Fruit fly (Drosophila melanogaster) whole organism, embryonic: Measurements from ENCODE around the gene alpha-Est9.

ENCODE experiments used
- Atf-2 ChIP-seq: fragments of 200-800 bp; sonication (Bioruptor generic); optimal IDR thresholded peaks from 2 replicates; lab custom pipeline; 2016; ENCODE audit warnings: missing biosample characterization, missing genetic modification characterization
- CG13123 ChIP-seq: fragments of 200-800 bp; sonication (Bioruptor generic); optimal IDR thresholded peaks from 2 replicates; lab custom pipeline; 2016; ENCODE audit warnings: missing biosample characterization, missing genetic modification characterization
- CG14014 ChIP-seq: fragments of 200-800 bp; sonication (Bioruptor generic); IDR thresholded peaks from 2 replicates; pipeline ENCODE4 v1.3.6; 2022; ENCODE audit warnings: missing biosample characterization, missing genetic modification characterization
- CG17802 ChIP-seq: fragments of 200-800 bp; sonication (Bioruptor generic); optimal IDR thresholded peaks from 2 replicates; lab custom pipeline; 2018; ENCODE audit warnings: missing biosample characterization, mild to moderate bottlenecking, missing genetic modification characterization, moderate library complexity
- CG2199 ChIP-seq: fragments of 200-800 bp; sonication (Bioruptor generic); IDR thresholded peaks from 3 replicates; pipeline ENCODE4 v1.3.6; 2022; ENCODE audit warnings: missing biosample characterization, missing genetic modification characterization
- CG30020 ChIP-seq: fragments of 200-800 bp; optimal IDR thresholded peaks from 2 replicates; lab custom pipeline; 2019; ENCODE audit warnings: missing biosample characterization, mild to moderate bottlenecking, missing genetic modification characterization, moderate library complexity
- CG30431 ChIP-seq: fragments of 200-800 bp; sonication (Bioruptor generic); optimal IDR thresholded peaks from 2 replicates; lab custom pipeline; 2017; ENCODE audit warnings: missing biosample characterization, missing genetic modification characterization
- CG34376 ChIP-seq: fragments of 200-800 bp; sonication (Bioruptor generic); optimal IDR thresholded peaks from 2 replicates; lab custom pipeline; 2018; ENCODE audit warnings: missing biosample characterization, mild to moderate bottlenecking, missing genetic modification characterization
- CG5180 ChIP-seq: fragments of 200-800 bp; sonication (Bioruptor generic); optimal IDR thresholded peaks from 3 replicates; lab custom pipeline; 2017; ENCODE audit warnings: missing biosample characterization, missing genetic modification characterization, mild to moderate bottlenecking, moderate library complexity, missing genetic modification reagents
- CG7928 ChIP-seq: fragments of 200-800 bp; sonication (Bioruptor generic); optimal IDR thresholded peaks from 2 replicates; lab custom pipeline; 2017; ENCODE audit warnings: missing biosample characterization, mild to moderate bottlenecking, missing genetic modification characterization
- CG8290 ChIP-seq, 3 experiments: fragments of 200-800 bp; sonication (Bioruptor generic); optimal IDR thresholded peaks; 2 replicates each; lab custom pipeline; 2016 to 2019; ENCODE audit warnings: missing biosample characterization in 3 of 3, missing genetic modification characterization in 3 of 3, mild to moderate bottlenecking in 2 of 3, moderate library complexity in 1 of 3
- CG9932 ChIP-seq: fragments of 200-800 bp; sonication (Bioruptor generic); IDR thresholded peaks from 2 replicates; pipeline ENCODE4 v1.3.6; 2022; ENCODE audit warnings: missing biosample characterization, missing genetic modification characterization
- D ChIP-seq, 2 experiments: fragments of 200-800 bp in 1 of 2; fragments of >200 bp in 1 of 2; sonication (Bioruptor generic) in 1 of 2; optimal IDR thresholded peaks; 2 replicates in 1 of 2; 3 replicates in 1 of 2; lab custom pipeline; 2017; ENCODE audit warnings: mild to moderate bottlenecking in 1 of 2, missing biosample characterization in 1 of 2, missing genetic modification characterization in 1 of 2, missing genetic modification reagents in 1 of 2
- Dp ChIP-seq: fragments of 200-800 bp; sonication (Bioruptor generic); optimal IDR thresholded peaks from 2 replicates; lab custom pipeline; 2018; ENCODE audit warnings: missing biosample characterization, mild to moderate bottlenecking, missing genetic modification characterization, moderate library complexity
- Fer1 ChIP-seq: fragments of 200-800 bp; sonication (Bioruptor generic); optimal IDR thresholded peaks from 2 replicates; lab custom pipeline; 2017; ENCODE audit warnings: missing biosample characterization, mild to moderate bottlenecking, missing genetic modification characterization
- HLHmδ ChIP-seq: fragments of 200-800 bp; sonication (Bioruptor generic); optimal IDR thresholded peaks from 2 replicates; lab custom pipeline; 2018; ENCODE audit warnings: missing biosample characterization, mild to moderate bottlenecking, missing genetic modification characterization, moderate library complexity
- Mad ChIP-seq: fragments of 200-800 bp; sonication (Bioruptor generic); optimal IDR thresholded peaks from 2 replicates; lab custom pipeline; 2016; ENCODE audit warnings: missing biosample characterization, missing genetic modification characterization
- Med ChIP-seq: fragments of 200-800 bp; sonication (Bioruptor generic); peaks from one replicate; lab custom pipeline; 2016; ENCODE audit warnings: missing biosample characterization, missing genetic modification characterization, mild to moderate bottlenecking, inconsistent platforms, moderate library complexity
- Pdp1 ChIP-seq, 2 experiments: fragments of 200-800 bp; sonication (Bioruptor generic); optimal IDR thresholded peaks; 3 replicates each; lab custom pipeline; 2016; ENCODE audit warnings: missing biosample characterization in 2 of 2, missing genetic modification characterization in 2 of 2, mild to moderate bottlenecking in 1 of 2, moderate library complexity in 1 of 2
- Sry-δ ChIP-seq: fragments of 200-800 bp; sonication (Bioruptor generic); optimal IDR thresholded peaks from 2 replicates; lab custom pipeline; 2016; ENCODE audit warnings: missing biosample characterization, missing genetic modification characterization
- ase ChIP-seq: fragments of 200-800 bp; sonication (Bioruptor generic); IDR thresholded peaks from 3 replicates; pipeline ENCODE4 v1.3.6; 2022; ENCODE audit warnings: missing biosample characterization, missing genetic modification characterization
- az2 ChIP-seq: fragments of 200-800 bp; sonication (Bioruptor generic); optimal IDR thresholded peaks from 3 replicates; lab custom pipeline; 2016; ENCODE audit warnings: missing biosample characterization, missing genetic modification characterization
- chinmo ChIP-seq: fragments of 200-800 bp; sonication (Bioruptor generic); IDR thresholded peaks from 4 replicates; pipeline ENCODE4 v1.3.6; 2022; ENCODE audit warnings: missing biosample characterization, missing genetic modification characterization; ENCODE audit not compliant: partially characterized antibody
- ci ChIP-seq: fragments of 200-800 bp; sonication (Bioruptor generic); IDR thresholded peaks from 3 replicates; pipeline ENCODE4 v1.3.6; 2022; ENCODE audit warnings: missing biosample characterization, missing genetic modification characterization
- corto ChIP-seq: fragments of 200-800 bp; sonication (Bioruptor generic); optimal IDR thresholded peaks from 2 replicates; lab custom pipeline; 2016; ENCODE audit warnings: missing biosample characterization, mild to moderate bottlenecking, missing genetic modification characterization, moderate library complexity
- cwo ChIP-seq: fragments of 200-800 bp; sonication (Bioruptor generic); optimal IDR thresholded peaks from 3 replicates; lab custom pipeline; 2017; ENCODE audit warnings: missing biosample characterization, missing genetic modification characterization, mild to moderate bottlenecking, moderate library complexity, missing genetic modification reagents
- dmrt99B ChIP-seq: fragments of 200-800 bp; sonication (Bioruptor generic); optimal IDR thresholded peaks from 2 replicates; lab custom pipeline; 2018; ENCODE audit warnings: missing biosample characterization, mild to moderate bottlenecking, missing genetic modification characterization, moderate library complexity
- exex ChIP-seq: fragments of 200-800 bp; sonication (Bioruptor generic); optimal IDR thresholded peaks from 4 replicates; lab custom pipeline; 2018; ENCODE audit warnings: missing biosample characterization, mild to moderate bottlenecking, missing genetic modification characterization, moderate library complexity
- grn ChIP-seq: fragments of 200-800 bp; sonication (Bioruptor generic); optimal IDR thresholded peaks from 3 replicates; lab custom pipeline; 2017; ENCODE audit warnings: missing biosample characterization, missing genetic modification characterization
- gsb ChIP-seq: fragments of 200-800 bp; sonication (Bioruptor generic); IDR thresholded peaks from 2 replicates; pipeline ENCODE4 v1.3.6; 2022; ENCODE audit warnings: missing biosample characterization, missing genetic modification characterization
- lab ChIP-seq: fragments of 200-800 bp; sonication (Bioruptor generic); optimal IDR thresholded peaks from 3 replicates; lab custom pipeline; 2017; ENCODE audit warnings: missing biosample characterization, missing genetic modification characterization, mild to moderate bottlenecking, moderate library complexity, missing genetic modification reagents
- mirr ChIP-seq: fragments of 200-800 bp; sonication (Bioruptor generic); optimal IDR thresholded peaks from 3 replicates; lab custom pipeline; 2018; ENCODE audit warnings: missing biosample characterization, mild to moderate bottlenecking, missing genetic modification characterization
- peb ChIP-seq: fragments of 200-800 bp; sonication (Bioruptor generic); IDR thresholded peaks from 2 replicates; pipeline ENCODE4 v1.3.6; 2022; ENCODE audit warnings: missing biosample characterization, missing genetic modification characterization
- sd ChIP-seq: fragments of 200-800 bp; sonication (Bioruptor generic); optimal IDR thresholded peaks from 3 replicates; lab custom pipeline; 2018; ENCODE audit warnings: missing biosample characterization, mild to moderate bottlenecking, missing genetic modification characterization, moderate library complexity
- sug ChIP-seq: fragments of 200-800 bp; optimal IDR thresholded peaks from 2 replicates; lab custom pipeline; 2019; ENCODE audit warnings: missing biosample characterization, mild to moderate bottlenecking, missing genetic modification characterization, moderate library complexity

alpha-Est9 gene

dm6 chr3R:7500513-7500912 lies 4.4 kb downstream of the alpha-Est9 start (continued):
- no peak for TF ChIP-seq D (optimal IDR thresholded peaks at IDR 0.05; lab: Kevin White, UChicago)
- TF ChIP-seq D (GFP tag; optimal IDR thresholded peaks at IDR 0.05; lab: Kevin White, UChicago), result no peak
- TF ChIP-seq Sry-δ (GFP tag; lab: Kevin White, UChicago), result no peak
- TF ChIP-seq CG5180 (GFP tag; lab: Kevin White, UChicago), result no peak
- TF ChIP-seq, all 482 proteins: peak for 92

- no peak for TF ChIP-seq CG30431
- peak; percentile 87 for TF ChIP-seq mirr
- TF ChIP-seq az2 (GFP tag; lab: Kevin White, UChicago), result no peak
- no peak for TF ChIP-seq CG30020 (tag; lab: Kevin White, UChicago)
- TF ChIP-seq Med (GFP tag; lab: Kevin White, UChicago), result peak; percentile 32
- TF ChIP-seq CG14014 (GFP tag; lab: Robert Waterston, UW), result no peak
- no peak for TF ChIP-seq dmrt99B
- TF ChIP-seq CG9932, result no peak
- TF ChIP-seq HLHmδ (GFP tag; lab: Kevin White, UChicago), result no peak
- TF ChIP-seq ci (GFP tag; lab: Robert Waterston, UW), result no peak
- no peak for TF ChIP-seq peb (GFP tag; lab: Robert Waterston, UW)
- peak; percentile 48 for TF ChIP-seq grn (GFP tag; lab: Kevin White, UChicago)
- 0 out of 4 replicates have a peak, but pooled peaks have one; percentile 18 for TF ChIP-seq chinmo (GFP tag; lab: Robert Waterston, UW)
- TF ChIP-seq exex (tag; lab: Kevin White, UChicago), result peak; percentile 71
- no peak for TF ChIP-seq CG2199 (GFP tag; lab: Robert Waterston, UW)
- no peak for TF ChIP-seq CG13123 (GFP tag; lab: Kevin White, UChicago)
- TF ChIP-seq Pdp1 (GFP tag; optimal IDR thresholded peaks at IDR 0.05; lab: Kevin White, UChicago), result peak in 1 of 2 experiments; percentile 95
- peak; percentile 70 for TF ChIP-seq cwo
- peak; percentile 73 for TF ChIP-seq CG34376 (GFP tag; lab: Kevin White, UChicago)
- no peak for TF ChIP-seq Atf-2 (GFP tag; lab: Kevin White, UChicago)
- TF ChIP-seq sug (tag; lab: Kevin White, UChicago), result peak; percentile 67
Observed at dm6 chr3R:7499488-7499887, 5.4 kb downstream of the alpha-Est9 start.

DNA sequence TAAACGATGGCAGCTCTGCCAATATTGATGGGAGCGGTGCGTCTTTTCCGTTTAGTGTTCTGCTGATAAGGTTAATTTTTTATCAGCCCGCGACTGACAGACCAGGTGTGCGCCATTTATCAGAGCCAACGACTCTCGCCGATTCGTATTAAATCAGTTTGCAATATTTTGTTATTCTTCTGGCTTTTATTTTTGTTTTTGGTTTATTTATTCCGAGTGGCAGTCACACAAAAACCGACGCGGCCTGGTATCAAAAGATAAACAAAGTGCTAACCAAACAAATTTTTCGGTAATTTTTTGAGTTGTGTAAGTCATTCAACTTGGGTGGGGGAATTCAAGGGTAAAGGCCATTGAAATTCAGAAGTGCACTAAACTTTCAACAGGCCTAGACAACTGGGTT lies 7.4 kb downstream of the alpha-Est9 start:
- TF ChIP-seq CG7928 (GFP tag; lab: Kevin White, UChicago) (no peak), gsb (GFP tag; lab: Robert Waterston, UW) (no peak), mirr (peak; percentile 73), CG17802 (tag; lab: Kevin White, UChicago) (no peak), CG5180 (GFP tag; lab: Kevin White, UChicago) (no peak), Pdp1 (GFP tag; optimal IDR thresholded peaks at IDR 0.05; lab: Kevin White, UChicago) (peak in 1 of 2 experiments; percentile 79), Mad (GFP tag; lab: Kevin White, UChicago) (no peak), CG8290 (GFP tag; optimal IDR thresholded peaks at IDR 0.05; lab: Kevin White, UChicago) (no peak), CG8290 (tag; optimal IDR thresholded peaks at IDR 0.05; lab: Kevin White, UChicago) (no peak), exex (tag; lab: Kevin White, UChicago) (peak; percentile 77), lab (GFP tag; lab: Kevin White, UChicago) (peak; percentile 48), CG34376 (GFP tag; lab: Kevin White, UChicago) (peak; percentile 67), sug (tag; lab: Kevin White, UChicago) (peak; percentile 65), Dp (GFP tag; lab: Kevin White, UChicago) (no peak), sd (tag; lab: Kevin White, UChicago) (peak; percentile 52), chinmo (GFP tag; lab: Robert Waterston, UW) (0 out of 4 replicates have a peak, but pooled peaks have one; percentile 63), Med (GFP tag; lab: Kevin White, UChicago) (peak; percentile 65), corto (GFP tag; lab: Kevin White, UChicago) (peak; percentile 26), Fer1 (GFP tag; lab: Kevin White, UChicago) (peak; percentile 8), ase (GFP tag; lab: Robert Waterston, UW) (no peak)
